Worm (Caenorhabditis elegans) whole organism, L4 larva: ENCODE measurements around the gene F25E5.2.

Experiments used
- ama-1 ChIP-seq: fragments of 150-350 bp; optimal IDR thresholded peaks from 2 replicates; lab custom pipeline; 2014; ENCODE audit warnings: inconsistent platforms, mixed read lengths
- ces-1 ChIP-seq: fragments of 150-350 bp; sonication (generic microtip); optimal IDR thresholded peaks from 4 replicates; lab custom pipeline; 2014; ENCODE audit warnings: missing biosample characterization, missing genetic modification reagents, missing genetic modification characterization
- ctbp-1 ChIP-seq: fragments of 200-800 bp; sonication (Bioruptor generic); IDR thresholded peaks from 2 replicates; pipeline ENCODE4 v1.3.6; 2022; ENCODE audit warnings: missing genetic modification reagents, missing genetic modification characterization, missing compliant biosample characterization
- fos-1 ChIP-seq: fragments of 150-350 bp; optimal IDR thresholded peaks from 2 replicates; lab custom pipeline; 2014; ENCODE audit warnings: missing biosample characterization, missing genetic modification characterization
- nhr-25 ChIP-seq: sonication (generic microtip); optimal IDR thresholded peaks from 2 replicates; lab custom pipeline; 2017; ENCODE audit warnings: missing genetic modification characterization, mild to moderate bottlenecking, missing compliant biosample characterization, antibody characterized with exemption, moderate library complexity, borderline replicate concordance; ENCODE audit not compliant: insufficient read depth
- nhr-76 ChIP-seq: fragments of 150-350 bp; optimal IDR thresholded peaks from 2 replicates; lab custom pipeline; 2014; ENCODE audit warnings: missing biosample characterization, missing genetic modification characterization
- nhr-77 ChIP-seq: fragments of 150-350 bp; optimal IDR thresholded peaks from 2 replicates; lab custom pipeline; 2014; ENCODE audit warnings: missing biosample characterization, missing genetic modification characterization
- snpc-4 ChIP-seq: fragments of 150-350 bp; optimal IDR thresholded peaks from 2 replicates; lab custom pipeline; 2014; ENCODE audit warnings: missing biosample characterization, missing genetic modification characterization
- zip-11 ChIP-seq: fragments of 200-800 bp; sonication (Bioruptor generic); IDR thresholded peaks from 2 replicates; pipeline ENCODE4 v1.3.6; 2022; ENCODE audit warnings: missing genetic modification characterization, missing compliant biosample characterization

DNA sequence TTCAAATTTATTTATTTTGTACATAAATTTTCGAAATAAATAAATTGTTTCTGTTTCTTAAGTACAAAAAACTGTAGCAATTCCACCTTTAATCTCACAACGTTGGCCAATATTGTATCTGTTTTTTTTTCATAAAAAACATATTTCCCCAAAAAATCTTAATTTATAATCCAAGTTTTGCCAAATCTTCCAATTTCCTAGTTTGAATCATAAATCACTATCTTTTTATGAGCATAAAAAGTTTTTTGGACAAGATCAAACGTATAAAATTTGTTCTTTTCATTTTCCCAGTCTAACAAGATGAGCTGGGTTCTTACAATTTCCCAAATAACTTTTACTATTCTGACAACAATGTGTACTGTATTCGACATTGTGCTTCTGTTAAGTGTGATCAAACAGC, 34.9 kb upstream of the F25E5.2 start, which contains the start of gene srxa-4:
- TF ChIP-seq zip-11 (GFP tag; lab: Robert Waterston, UW) = no peak
- no peak for TF ChIP-seq nhr-25
- TF ChIP-seq nhr-76 (tag; lab: Kevin White, UChicago) = no peak
- TF ChIP-seq fos-1 (tag; lab: Kevin White, UChicago) = no peak
- TF ChIP-seq snpc-4 = no peak
- no peak for TF ChIP-seq ctbp-1 (GFP tag; lab: Robert Waterston, UW)
- no peak for TF ChIP-seq nhr-77 (tag; lab: Kevin White, UChicago)
- no peak for TF ChIP-seq ces-1 (GFP tag; lab: Kevin White, UChicago)
- TF ChIP-seq ama-1 (lab: Kevin White, UChicago) = no peak
